Worm (Caenorhabditis elegans) whole organism, L3 larva: Measurements from ENCODE around the gene osm-12.

Experiments used
- aly-2 ChIP-seq: fragments of 150-350 bp; optimal IDR thresholded peaks from 2 replicates; lab custom pipeline; 2014; ENCODE audit warnings: missing biosample characterization, missing genetic modification characterization
- ama-1 ChIP-seq: fragments of 150-350 bp; optimal IDR thresholded peaks from 2 replicates; lab custom pipeline; 2018
- ceh-82 ChIP-seq: fragments of 150-350 bp; optimal IDR thresholded peaks from 2 replicates; lab custom pipeline; 2014; ENCODE audit warnings: missing biosample characterization, missing genetic modification characterization
- egl-27 ChIP-seq: sonication (generic microtip); optimal IDR thresholded peaks from 4 replicates; lab custom pipeline; 2017; ENCODE audit warnings: missing biosample characterization, missing genetic modification reagents, missing genetic modification characterization
- fos-1 ChIP-seq: fragments of 150-350 bp; optimal IDR thresholded peaks from 2 replicates; lab custom pipeline; 2014; ENCODE audit warnings: missing biosample characterization, missing genetic modification characterization
- nfya-1 ChIP-seq: sonication (generic microtip); optimal IDR thresholded peaks from 2 replicates; lab custom pipeline; 2017; ENCODE audit warnings: missing genetic modification characterization, mild to moderate bottlenecking, missing compliant biosample characterization, antibody characterized with exemption, moderate library complexity; ENCODE audit not compliant: insufficient read depth
- nhr-12 ChIP-seq: fragments of 150-350 bp; optimal IDR thresholded peaks from 2 replicates; lab custom pipeline; 2014; ENCODE audit warnings: missing biosample characterization, missing genetic modification characterization
- nhr-25 ChIP-seq: sonication (generic microtip); optimal IDR thresholded peaks from 2 replicates; lab custom pipeline; 2017; ENCODE audit warnings: missing biosample characterization, missing genetic modification characterization
- skn-1 ChIP-seq: fragments of 150-350 bp; optimal IDR thresholded peaks from 2 replicates; lab custom pipeline; 2014; ENCODE audit warnings: missing biosample characterization, missing genetic modification characterization
- tbx-2 ChIP-seq: sonication (generic microtip); optimal IDR thresholded peaks from 2 replicates; lab custom pipeline; 2016; ENCODE audit warnings: mild to moderate bottlenecking, missing genetic modification characterization, missing compliant biosample characterization
- unc-62 ChIP-seq: fragments of 150-350 bp; sonication (generic microtip); optimal IDR thresholded peaks from 4 replicates; lab custom pipeline; 2014; ENCODE audit warnings: missing biosample characterization, missing genetic modification reagents, missing genetic modification characterization
- zag-1 ChIP-seq: fragments of 150-350 bp; optimal IDR thresholded peaks from 2 replicates; lab custom pipeline; 2014; ENCODE audit warnings: missing biosample characterization, missing genetic modification characterization
- ztf-11 ChIP-seq: fragments of 150-350 bp; optimal IDR thresholded peaks from 2 replicates; lab custom pipeline; 2014; ENCODE audit warnings: missing biosample characterization, missing genetic modification characterization

DNA sequence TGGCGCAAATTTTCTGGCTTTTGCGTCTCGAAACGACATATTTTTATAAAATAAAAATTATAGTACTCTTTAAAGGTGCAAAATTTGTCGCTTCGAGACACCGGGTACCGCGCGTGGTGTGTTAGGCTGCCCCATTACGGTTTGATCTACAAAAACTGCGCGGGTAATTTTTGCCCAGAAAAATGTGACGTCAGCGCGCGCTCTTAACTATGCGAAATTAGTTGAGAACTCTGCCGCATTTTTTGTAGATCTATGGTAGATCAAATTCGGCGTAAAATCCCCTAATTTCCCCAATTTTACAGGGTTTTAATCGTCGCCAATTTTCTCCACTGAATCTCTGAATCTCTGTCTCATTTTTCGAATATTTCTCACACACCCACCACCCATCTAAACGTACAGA is 41.9 kb downstream of the osm-12 start, which contains the start of gene Y75B8A.8:
- TF ChIP-seq ceh-82 (tag; lab: Kevin White, UChicago), result no peak
- no peak for TF ChIP-seq ama-1
- TF ChIP-seq tbx-2, result no peak
- TF ChIP-seq nhr-12 (tag; lab: Kevin White, UChicago), result no peak
- no peak for TF ChIP-seq aly-2 (tag; lab: Kevin White, UChicago)
- no peak for TF ChIP-seq ztf-11 (tag; lab: Kevin White, UChicago)
- no peak for TF ChIP-seq zag-1 (tag; lab: Kevin White, UChicago)
- TF ChIP-seq unc-62 (GFP tag; lab: Kevin White, UChicago), result no peak
- TF ChIP-seq egl-27 (tag; lab: Kevin White, UChicago), result no peak
- TF ChIP-seq fos-1 (tag; lab: Kevin White, UChicago), result no peak
- no peak for TF ChIP-seq nfya-1 (tag; lab: Kevin White, UChicago)
- no peak for TF ChIP-seq skn-1 (tag; lab: Kevin White, UChicago)
- no peak for TF ChIP-seq nhr-25 (tag; lab: Kevin White, UChicago)
